Worm (Caenorhabditis elegans): Measurements from ENCODE around the gene set-9.

ce11 chrIV:4360497-4360896, 52.8 kb downstream of the set-9 start, which contains the start of gene F55F10.1:
- TF ChIP-seq aly-1 (tag; optimal IDR thresholded peaks at IDR 0.05) (no peak), flt-1 (GFP tag; IDR thresholded peaks at IDR 0.05) (no peak)

Data from whole organism, early embryonic.